Worm (Caenorhabditis elegans) whole organism, late embryonic: ENCODE results near the gene srx-130.

Source experiments
- ama-1 ChIP-seq: fragments of 150-350 bp; optimal IDR thresholded peaks from 2 replicates; lab custom pipeline; 2014
- gmeb-2 ChIP-seq: sonication (generic microtip); optimal IDR thresholded peaks from 2 replicates; lab custom pipeline; 2016; ENCODE audit warnings: missing genetic modification characterization, inconsistent platforms, missing compliant biosample characterization
- hlh-13 ChIP-seq: fragments of 200-800 bp; sonication (Bioruptor generic); optimal IDR thresholded peaks from 2 replicates; lab custom pipeline; 2018; ENCODE audit warnings: mild to moderate bottlenecking, missing genetic modification characterization, missing compliant biosample characterization

ce11 chrV:13862505-13862904, 19.3 kb downstream of the srx-130 start, which contains the start of gene srx-137:
- TF ChIP-seq hlh-13 (GFP tag; lab: Kevin White, UChicago) = no peak
- no peak for TF ChIP-seq gmeb-2
- TF ChIP-seq ama-1 (lab: Kevin White, UChicago) = no peak
